Fruit fly (Drosophila melanogaster) whole organism, adult: ENCODE results near the gene Ugt302K1.

Experiments used
- CG11617 ChIP-seq: fragments of 200-800 bp; sonication (Bioruptor generic); optimal IDR thresholded peaks from 2 replicates; lab custom pipeline; 2017; ENCODE audit warnings: mild to moderate bottlenecking, missing biosample characterization, missing genetic modification reagents, missing genetic modification characterization
- CG1620 ChIP-seq: fragments of 200-800 bp; sonication (Bioruptor generic); optimal IDR thresholded peaks from 2 replicates; lab custom pipeline; 2016; ENCODE audit warnings: missing biosample characterization, missing genetic modification characterization
- CG5204 ChIP-seq: fragments of 200-800 bp; sonication (Bioruptor generic); optimal IDR thresholded peaks from 2 replicates; lab custom pipeline; 2016; ENCODE audit warnings: missing biosample characterization, missing genetic modification characterization
- CG7045 ChIP-seq: fragments of 200-800 bp; sonication (Bioruptor generic); optimal IDR thresholded peaks from 2 replicates; lab custom pipeline; 2017; ENCODE audit warnings: missing biosample characterization, mild to moderate bottlenecking, missing genetic modification characterization
- Crg-1 ChIP-seq: fragments of 200-800 bp; sonication (Bioruptor generic); optimal IDR thresholded peaks from 2 replicates; lab custom pipeline; 2016; ENCODE audit warnings: missing biosample characterization, missing genetic modification characterization
- Hr96 ChIP-seq: fragments of 200-800 bp; sonication (Bioruptor generic); optimal IDR thresholded peaks from 2 replicates; lab custom pipeline; 2016; ENCODE audit warnings: missing biosample characterization, missing genetic modification characterization
- bab1 ChIP-seq: fragments of 200-800 bp; sonication (Bioruptor generic); optimal IDR thresholded peaks from 3 replicates; lab custom pipeline; 2019; ENCODE audit warnings: missing biosample characterization, mild to moderate bottlenecking, missing genetic modification characterization, moderate library complexity
- cic ChIP-seq: fragments of 200-800 bp; sonication (Bioruptor generic); optimal IDR thresholded peaks from 2 replicates; lab custom pipeline; 2017; ENCODE audit warnings: missing biosample characterization, mild to moderate bottlenecking, missing genetic modification characterization, moderate library complexity
- ovo ChIP-seq: fragments of 200-800 bp; sonication (Bioruptor generic); optimal IDR thresholded peaks from 2 replicates; lab custom pipeline; 2016; ENCODE audit warnings: missing biosample characterization, missing genetic modification characterization
- tj ChIP-seq: fragments of 200-800 bp; sonication (Bioruptor generic); optimal IDR thresholded peaks from 3 replicates; lab custom pipeline; 2017; ENCODE audit warnings: missing biosample characterization, mild to moderate bottlenecking, missing genetic modification characterization, moderate library complexity
- toe ChIP-seq: fragments of 200-800 bp; sonication (Bioruptor generic); optimal IDR thresholded peaks from 2 replicates; lab custom pipeline; 2016; ENCODE audit warnings: missing biosample characterization, missing genetic modification characterization

DNA sequence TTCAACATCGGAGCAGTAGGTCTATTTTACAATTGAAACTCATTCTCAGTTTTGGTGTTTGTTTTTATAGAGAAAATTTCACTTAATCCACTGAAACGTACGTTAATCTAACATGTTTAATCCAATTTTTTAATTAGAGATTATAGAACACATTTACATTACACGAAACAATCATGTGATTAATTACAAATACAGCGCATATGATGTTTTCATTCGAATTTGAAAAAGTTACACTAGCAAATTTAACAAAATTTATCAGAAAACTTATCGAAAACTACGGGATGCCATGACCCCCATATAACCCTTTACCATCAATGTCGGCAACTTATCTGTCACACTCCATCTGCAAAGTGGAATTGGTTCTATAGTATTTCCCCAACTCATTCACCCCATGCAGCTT is 8.5 kb downstream of the Ugt302K1 start, which contains the start of gene CheA86a:
- TF ChIP-seq CG11617 (GFP tag; lab: Kevin White, UChicago) (no peak), Crg-1 (GFP tag; lab: Kevin White, UChicago) (no peak), cic (GFP tag; lab: Kevin White, UChicago) (no peak), CG5204 (GFP tag; lab: Kevin White, UChicago) (no peak), toe (no peak), ovo (GFP tag; lab: Kevin White, UChicago) (no peak), Hr96 (no peak), bab1 (no peak), tj (GFP tag; lab: Kevin White, UChicago) (no peak), CG1620 (no peak), CG7045 (GFP tag; lab: Kevin White, UChicago) (no peak)
